5 fruit fly cellular contexts compared by ENCODE assay signal in genomic region chrX:10600254-10600916, dm6.
TF ChIP-seq lines count a peak whose summit lies in the region.

No protein-coding gene starts in this region.

- TF ChIP-seq CTCF in whole organism, embryonic (GFP tag; optimal IDR thresholded peaks at IDR 0.05; lab: Kevin White, UChicago) = no peak

TF ChIP-seq in whole organism, adult, 20 proteins besides CTCF, POLR2A, EP300 and RAD21:
- TF ChIP-seq CG14711 (tag; optimal IDR thresholded peaks at IDR 0.05; lab: Kevin White, UChicago) (peak; percentile 54), tj (GFP tag; optimal IDR thresholded peaks at IDR 0.05; lab: Kevin White, UChicago) (peak; percentile 55), CG7101 (tag; optimal IDR thresholded peaks at IDR 0.05; lab: Kevin White, UChicago) (peak; percentile 43), cnc (optimal IDR thresholded peaks at IDR 0.05; lab: Kevin White, UChicago) (no peak), Crg-1 (GFP tag; optimal IDR thresholded peaks at IDR 0.05; lab: Kevin White, UChicago) (no peak), bab1 (GFP tag; optimal IDR thresholded peaks at IDR 0.05; lab: Kevin White, UChicago) (peak; percentile 58), Mnt (GFP tag; optimal IDR thresholded peaks at IDR 0.05; lab: Kevin White, UChicago) (peak; percentile 29), pad (GFP tag; optimal IDR thresholded peaks at IDR 0.05; lab: Kevin White, UChicago) (peak; percentile 25), CG1620 (GFP tag; optimal IDR thresholded peaks at IDR 0.05; lab: Kevin White, UChicago) (peak; percentile 2)

TF ChIP-seq in whole organism, embryonic, 481 proteins besides CTCF, POLR2A, EP300 and RAD21 (continues in another document):
- TF ChIP-seq salm (tag; optimal IDR thresholded peaks at IDR 0.05; lab: Kevin White, UChicago) (no peak), CG15269 (tag; optimal IDR thresholded peaks at IDR 0.05; lab: Kevin White, UChicago) (peak; percentile 59), pros (GFP tag; optimal IDR thresholded peaks at IDR 0.05; lab: Kevin White, UChicago) (no peak), cad (GFP tag; optimal IDR thresholded peaks at IDR 0.05; lab: Kevin White, UChicago) (no peak), abd-A (tag; optimal IDR thresholded peaks at IDR 0.05; lab: Kevin White, UChicago) (no peak), esg (GFP tag; conservative IDR thresholded peaks at IDR 0.05; lab: Robert Waterston, UW) (peak; percentile 61; the same call in 1 of the 2 replicates), ac (GFP tag; optimal IDR thresholded peaks at IDR 0.05; lab: Kevin White, UChicago) (no peak), pzg (GFP tag; optimal IDR thresholded peaks at IDR 0.05; lab: Kevin White, UChicago) (peak; percentile 4), odd (GFP tag; optimal IDR thresholded peaks at IDR 0.05; lab: Kevin White, UChicago) (no peak), CG3281 (GFP tag; optimal IDR thresholded peaks at IDR 0.05; lab: Kevin White, UChicago) (peak; percentile 44), ara (GFP tag; IDR thresholded peaks at IDR 0.05; lab: Robert Waterston, UW) (peak; percentile 43; the same call in 1 of the 2 replicates), ind (GFP tag; optimal IDR thresholded peaks at IDR 0.05; lab: Kevin White, UChicago) (peak; percentile 60), CG2889 (GFP tag; IDR thresholded peaks at IDR 0.05; lab: Robert Waterston, UW) (peak; percentile 60; the same call in 2 of the 3 replicates), inv (GFP tag; IDR thresholded peaks at IDR 0.05; lab: Robert Waterston, UW; ENCODE audit: partially characterized antibody) (no peak), Abd-B (GFP tag; optimal IDR thresholded peaks at IDR 0.05; lab: Kevin White, UChicago) (peak; percentile 0), sens-2 (GFP tag; IDR thresholded peaks at IDR 0.05; lab: Robert Waterston, UW) (peak; percentile 42; the same call in 1 of the 2 replicates), Aef1 (GFP tag; IDR thresholded peaks at IDR 0.05; lab: Robert Waterston, UW) (peak; percentile 73), unpg (GFP tag; optimal IDR thresholded peaks at IDR 0.05; lab: Kevin White, UChicago) (peak; percentile 47), CG31441 (GFP tag; IDR thresholded peaks at IDR 0.05; lab: Robert Waterston, UW) (peak; percentile 47), hth (optimal IDR thresholded peaks at IDR 0.05; lab: Kevin White, UChicago) (no peak)

TF ChIP-seq in whole organism, prepupa, 60 proteins besides CTCF, POLR2A, EP300 and RAD21:
- TF ChIP-seq Eip78C (GFP tag; lab: Kevin White, UChicago) (peak; percentile 61), Ets21C (GFP tag; optimal IDR thresholded peaks at IDR 0.05; lab: Kevin White, UChicago) (peak; percentile 0), spab (GFP tag; optimal IDR thresholded peaks at IDR 0.05; lab: Kevin White, UChicago) (no peak), esn (GFP tag; optimal IDR thresholded peaks at IDR 0.05; lab: Kevin White, UChicago) (peak; percentile 32), eg (GFP tag; IDR thresholded peaks at IDR 0.05; lab: Robert Waterston, UW) (peak; percentile 48; the same call in 1 of the 3 replicates), CG6276 (GFP tag; optimal IDR thresholded peaks at IDR 0.05; lab: Kevin White, UChicago) (no peak), CG31627 (GFP tag; optimal IDR thresholded peaks at IDR 0.05; lab: Kevin White, UChicago) (peak; percentile 36), Hr39 (GFP tag; optimal IDR thresholded peaks at IDR 0.05; lab: Kevin White, UChicago) (peak; percentile 54), svp (GFP tag; lab: Kevin White, UChicago) (peak; percentile 19), lz (GFP tag; optimal IDR thresholded peaks at IDR 0.05; lab: Kevin White, UChicago) (no peak), CG6163 (GFP tag; IDR thresholded peaks at IDR 0.05; lab: Robert Waterston, UW) (peak; percentile 46; the same call in 1 of the 3 replicates)

TF ChIP-seq in whole organism, pupa, 21 proteins besides CTCF, POLR2A, EP300 and RAD21:
- peak; percentile 24; the same call in 2 of the 3 replicates for TF ChIP-seq fd96Ca (GFP tag; IDR thresholded peaks at IDR 0.05; lab: Robert Waterston, UW)
- no peak for TF ChIP-seq CG8159 (tag; optimal IDR thresholded peaks at IDR 0.05; lab: Kevin White, UChicago)
- TF ChIP-seq CG10348 (GFP tag; IDR thresholded peaks at IDR 0.05; lab: Robert Waterston, UW) = no peak
- peak; percentile 41; the same call in 1 of the 2 replicates for TF ChIP-seq Ets98B (GFP tag; IDR thresholded peaks at IDR 0.05; lab: Robert Waterston, UW)

TF ChIP-seq in whole organism, wandering third instar larva, 38 proteins besides CTCF, POLR2A, EP300 and RAD21:
- peak; percentile 31 for TF ChIP-seq ey (GFP tag; optimal IDR thresholded peaks at IDR 0.05; lab: Kevin White, UChicago)
- peak; percentile 11 for TF ChIP-seq sv (GFP tag; optimal IDR thresholded peaks at IDR 0.05; lab: Kevin White, UChicago)
- no peak for TF ChIP-seq GATAd (GFP tag; optimal IDR thresholded peaks at IDR 0.05; lab: Kevin White, UChicago)
TF ChIP-seq in whole organism, wandering third instar larva: peak in this region for 2.
